Worm (Caenorhabditis elegans): ENCODE measurements around the gene mrpl-16.

- no peak for TF ChIP-seq sea-2 (GFP tag; IDR thresholded peaks at IDR 0.05)
- no peak for TF ChIP-seq snpc-4 (GFP tag; optimal IDR thresholded peaks at IDR 0.05)
- no peak for TF ChIP-seq snpc-4 (tag; optimal IDR thresholded peaks at IDR 0.05)
- TF ChIP-seq ekl-4 (GFP tag; IDR thresholded peaks at IDR 0.05) = no peak
- TF ChIP-seq F49E8.2 (tag; optimal IDR thresholded peaks at IDR 0.05; ENCODE audit: insufficient read depth) = no peak
- no peak for TF ChIP-seq ama-1 (optimal IDR thresholded peaks at IDR 0.05)
- TF ChIP-seq ama-1 (GFP tag; optimal IDR thresholded peaks at IDR 0.05) = no peak
- no peak for TF ChIP-seq B0336.3 (GFP tag; IDR thresholded peaks at IDR 0.05)
- no peak for TF ChIP-seq attf-5 (GFP tag; optimal IDR thresholded peaks at IDR 0.05)
- TF ChIP-seq lin-40 (tag; optimal IDR thresholded peaks at IDR 0.05) = no peak
- TF ChIP-seq hlh-26 (GFP tag; conservative IDR thresholded peaks at IDR 0.05) = no peak
- TF ChIP-seq gei-17 (GFP tag; optimal IDR thresholded peaks at IDR 0.05) = no peak
Measured at ce11 chrIII:4659426-4659825, 44.8 kb upstream of the mrpl-16 start.

Data from whole organism, young adult.